Worm (Caenorhabditis elegans) whole organism, L4 larva: ENCODE data around the gene Y39H10B.2.

Experiments
- F37D6.2 ChIP-seq: sonication (generic microtip); optimal IDR thresholded peaks from 2 replicates; lab custom pipeline; 2016; ENCODE audit warnings: mild to moderate bottlenecking, missing genetic modification characterization, missing compliant biosample characterization
- T20F7.1 ChIP-seq: fragments of 200-800 bp; sonication (Bioruptor generic); optimal IDR thresholded peaks from 2 replicates; lab custom pipeline; 2018; ENCODE audit warnings: mild to moderate bottlenecking, missing genetic modification characterization, missing compliant biosample characterization
- Y5F2A.4 ChIP-seq: fragments of 200-800 bp; sonication (Bioruptor generic); optimal IDR thresholded peaks from 2 replicates; lab custom pipeline; 2018; ENCODE audit warnings: mild to moderate bottlenecking, missing genetic modification characterization, missing compliant biosample characterization
- aha-1 ChIP-seq: fragments of 150-350 bp; peaks from one replicate; lab custom pipeline; 2014; ENCODE audit warnings: missing biosample characterization, missing genetic modification characterization
- ctbp-1 ChIP-seq: fragments of 200-800 bp; sonication (Bioruptor generic); IDR thresholded peaks from 2 replicates; pipeline ENCODE4 v1.3.6; 2022; ENCODE audit warnings: missing genetic modification reagents, missing genetic modification characterization, missing compliant biosample characterization
- daf-19 ChIP-seq: fragments of 200-800 bp; sonication (Bioruptor generic); conservative IDR thresholded peaks from 2 replicates; pipeline ENCODE4 v1.3.6; 2022; ENCODE audit warnings: missing genetic modification characterization, missing compliant biosample characterization
- dmd-6 ChIP-seq: fragments of 200-800 bp; sonication (Bioruptor generic); IDR thresholded peaks from 2 replicates; pipeline ENCODE4 v1.3.6; 2022; ENCODE audit warnings: missing genetic modification reagents, missing genetic modification characterization, missing compliant biosample characterization
- dmd-8 ChIP-seq: fragments of 200-800 bp; sonication (Bioruptor generic); IDR thresholded peaks from 2 replicates; pipeline ENCODE4 v1.3.6; 2022; ENCODE audit warnings: missing genetic modification characterization, missing compliant biosample characterization
- fkh-10 ChIP-seq: fragments of 150-350 bp; optimal IDR thresholded peaks from 2 replicates; lab custom pipeline; 2014; ENCODE audit warnings: missing biosample characterization, missing genetic modification reagents, missing genetic modification characterization
- gei-8 ChIP-seq: fragments of 200-800 bp; sonication (Bioruptor generic); optimal IDR thresholded peaks from 2 replicates; lab custom pipeline; 2018; ENCODE audit warnings: mild to moderate bottlenecking, missing genetic modification characterization, missing compliant biosample characterization
- hif-1 ChIP-seq, 2 experiments: sonication (generic microtip); optimal IDR thresholded peaks; 2 replicates each; lab custom pipeline; 2016 to 2017; ENCODE audit warnings: missing compliant biosample characterization in 2 of 2, missing genetic modification characterization in 2 of 2, missing genetic modification reagents in 2 of 2, missing genotype in 2 of 2, mild to moderate bottlenecking in 1 of 2
- hlh-30 ChIP-seq: sonication (generic microtip); optimal IDR thresholded peaks from 2 replicates; lab custom pipeline; 2017; ENCODE audit warnings: antibody characterized with exemption, mild to moderate bottlenecking, missing genetic modification characterization, missing compliant biosample characterization; ENCODE audit not compliant: insufficient read depth
- hmg-1.1 ChIP-seq: fragments of 200-800 bp; sonication (Bioruptor generic); IDR thresholded peaks from 2 replicates; pipeline ENCODE4 v1.3.6; 2022; ENCODE audit warnings: missing genetic modification reagents, missing genetic modification characterization, missing compliant biosample characterization
- lin-1 ChIP-seq: fragments of 200-800 bp; sonication (Bioruptor generic); IDR thresholded peaks from 2 replicates; pipeline ENCODE4 v1.3.6; 2022; ENCODE audit warnings: missing genetic modification reagents, missing genetic modification characterization, missing compliant biosample characterization
- lin-13 ChIP-seq: fragments of 150-350 bp; optimal IDR thresholded peaks from 2 replicates; lab custom pipeline; 2014; ENCODE audit warnings: missing biosample characterization, missing genetic modification reagents, missing genetic modification characterization
- lir-3 ChIP-seq: sonication (generic microtip); optimal IDR thresholded peaks from 2 replicates; lab custom pipeline; 2016; ENCODE audit warnings: mild to moderate bottlenecking, missing genetic modification characterization, missing compliant biosample characterization
- lsy-2 ChIP-seq, 2 experiments: fragments of 150-350 bp in 1 of 2; sonication (generic microtip) in 1 of 2; optimal IDR thresholded peaks; 2 replicates each; lab custom pipeline; 2014 to 2017; ENCODE audit warnings: missing biosample characterization in 2 of 2, missing genetic modification characterization in 2 of 2
- madf-5 ChIP-seq, 2 experiments: fragments of 200-800 bp; sonication (Bioruptor generic); IDR thresholded peaks; 2 replicates each; pipeline ENCODE4 v1.3.6; 2022; ENCODE audit warnings: missing compliant biosample characterization in 2 of 2, missing genetic modification characterization in 2 of 2
- mdl-1 ChIP-seq, 2 experiments: fragments of 150-350 bp in 1 of 2; sonication (generic microtip) in 1 of 2; optimal IDR thresholded peaks; 2 replicates each; lab custom pipeline; 2014 to 2017; ENCODE audit warnings: missing biosample characterization in 2 of 2, missing genetic modification characterization in 2 of 2
- mep-1 ChIP-seq: fragments of 150-350 bp; sonication (generic microtip); optimal IDR thresholded peaks from 3 replicates; lab custom pipeline; 2014; ENCODE audit warnings: missing biosample characterization, missing genetic modification characterization
- mxl-3 ChIP-seq: fragments of 200-800 bp; sonication (Bioruptor generic); optimal IDR thresholded peaks from 2 replicates; lab custom pipeline; 2018; ENCODE audit warnings: mild to moderate bottlenecking, missing genetic modification characterization, missing compliant biosample characterization
- nhr-102 ChIP-seq: sonication (generic microtip); optimal IDR thresholded peaks from 2 replicates; lab custom pipeline; 2016; ENCODE audit warnings: mild to moderate bottlenecking, missing genetic modification characterization, moderate library complexity, missing compliant biosample characterization
- nhr-11 ChIP-seq: fragments of 150-350 bp; optimal IDR thresholded peaks from 2 replicates; lab custom pipeline; 2014; ENCODE audit warnings: missing biosample characterization, missing genetic modification characterization
- nhr-28 ChIP-seq: fragments of 150-350 bp; optimal IDR thresholded peaks from 2 replicates; lab custom pipeline; 2014; ENCODE audit warnings: missing biosample characterization, missing genetic modification characterization
- nhr-42 ChIP-seq: fragments of 200-800 bp; sonication (Bioruptor generic); IDR thresholded peaks from 2 replicates; pipeline ENCODE4 v1.3.6; 2022; ENCODE audit warnings: missing genetic modification characterization, missing compliant biosample characterization
- nhr-6 ChIP-seq: fragments of 150-350 bp; optimal IDR thresholded peaks from 2 replicates; lab custom pipeline; 2014; ENCODE audit warnings: missing biosample characterization, missing genetic modification characterization
- nhr-76 ChIP-seq: fragments of 150-350 bp; optimal IDR thresholded peaks from 2 replicates; lab custom pipeline; 2014; ENCODE audit warnings: missing biosample characterization, missing genetic modification characterization
- pha-4 ChIP-seq, 2 experiments: fragments of 150-350 bp in 1 of 2; fragments of 200-800 bp in 1 of 2; sonication (Bioruptor generic) in 1 of 2; IDR thresholded peaks in 1 of 2; optimal IDR thresholded peaks in 1 of 2; 2 replicates each; pipeline versions ENCODE4 v1.3.6 to Lab custom; 2014 to 2022; ENCODE audit warnings: missing genetic modification characterization in 2 of 2, missing genetic modification reagents in 2 of 2, missing biosample characterization in 1 of 2, missing compliant biosample characterization in 1 of 2
- php-3 ChIP-seq: fragments of 200-800 bp; sonication (Bioruptor generic); IDR thresholded peaks from 2 replicates; pipeline ENCODE4 v1.3.6; 2022; ENCODE audit warnings: missing genetic modification reagents, missing genetic modification characterization, missing compliant biosample characterization
- rbr-2 ChIP-seq: sonication (generic microtip); optimal IDR thresholded peaks from 2 replicates; lab custom pipeline; 2016; ENCODE audit warnings: missing genotype, missing genetic modification characterization, missing compliant biosample characterization
- saeg-2 ChIP-seq: fragments of 200-800 bp; sonication (Bioruptor generic); IDR thresholded peaks from 2 replicates; pipeline ENCODE4 v1.3.6; 2022; ENCODE audit warnings: missing genetic modification reagents, missing genetic modification characterization, missing compliant biosample characterization
- set-16 ChIP-seq: fragments of 200-800 bp; sonication (Bioruptor generic); IDR thresholded peaks from 2 replicates; pipeline ENCODE4 v1.3.6; 2022; ENCODE audit warnings: missing genetic modification reagents, missing genetic modification characterization, missing compliant biosample characterization
- tra-1 ChIP-seq: fragments of 200-800 bp; sonication (Bioruptor generic); IDR thresholded peaks from 2 replicates; pipeline ENCODE4 v1.3.6; 2022; ENCODE audit warnings: missing genetic modification reagents, missing genetic modification characterization, missing compliant biosample characterization
- unc-39 ChIP-seq: sonication (generic microtip); optimal IDR thresholded peaks from 2 replicates; lab custom pipeline; 2017; ENCODE audit warnings: missing biosample characterization, missing genetic modification characterization
- unc-62 ChIP-seq, 3 experiments: fragments of 150-350 bp in 1 of 3; sonication (generic microtip); optimal IDR thresholded peaks in 2 of 3; peaks in 1 of 3; 1 replicate in 1 of 3; 2 replicates in 2 of 3; lab custom pipeline; 2014 to 2017; ENCODE audit warnings: missing biosample characterization in 3 of 3, missing genetic modification characterization in 3 of 3, missing genetic modification reagents in 3 of 3, missing genotype in 1 of 3
- vab-7 ChIP-seq: fragments of 200-800 bp; sonication (Bioruptor generic); IDR thresholded peaks from 2 replicates; pipeline ENCODE4 v1.3.6; 2022; ENCODE audit warnings: missing genetic modification reagents, missing genetic modification characterization, missing compliant biosample characterization
- zfp-2 ChIP-seq: sonication (generic microtip); optimal IDR thresholded peaks from 2 replicates; lab custom pipeline; 2016; ENCODE audit warnings: mild to moderate bottlenecking, missing genetic modification characterization, missing compliant biosample characterization

Y39H10B.2 gene

DNA sequence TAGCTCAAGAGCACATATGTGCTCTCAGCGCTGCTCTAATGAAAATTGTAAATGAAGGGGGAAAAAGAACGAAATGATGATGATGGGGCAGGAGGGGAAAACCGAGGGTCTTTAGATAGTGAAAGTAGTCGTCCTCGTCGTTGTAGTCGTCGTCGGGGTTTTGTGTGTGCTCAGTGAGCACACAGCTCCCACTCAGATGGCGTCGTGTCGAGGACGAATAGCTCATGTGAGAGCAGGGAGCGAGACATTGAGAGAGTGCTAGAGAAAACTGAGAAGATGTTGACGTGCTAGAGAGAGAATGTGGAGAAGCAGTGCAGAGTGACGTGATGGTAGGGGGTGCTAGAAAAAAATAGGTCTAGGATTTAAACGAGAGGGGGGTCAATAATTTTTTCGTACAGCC, 49.2 kb downstream of the Y39H10B.2 start:
- TF ChIP-seq fkh-10 (GFP tag; lab: Kevin White, UChicago) (peak; percentile 61), nhr-11 (tag; lab: Kevin White, UChicago) (peak; percentile 14), hmg-1.1 (GFP tag; lab: Robert Waterston, UW) (peak; percentile 57; the same call in 1 of the 2 replicates), mxl-3 (GFP tag; lab: Kevin White, UChicago) (no peak), set-16 (0 out of 2 replicates have a peak, but pooled peaks have one; percentile 24), dmd-6 (peak; percentile 21; the same call in 1 of the 2 replicates), tra-1 (GFP tag; lab: Robert Waterston, UW) (no peak), mep-1 (tag; lab: Kevin White, UChicago) (peak; percentile 59), mdl-1 (tag; optimal IDR thresholded peaks at IDR 0.05; lab: Kevin White, UChicago) (peak in 1 of 2 experiments; percentile 48), ctbp-1 (GFP tag; lab: Robert Waterston, UW) (peak; percentile 47; the same call in 1 of the 2 replicates), nhr-28 (tag; lab: Kevin White, UChicago) (no peak), madf-5 (GFP tag; IDR thresholded peaks at IDR 0.05; lab: Robert Waterston, UW) (no peak), aha-1 (tag; lab: Kevin White, UChicago) (peak; percentile 99), F37D6.2 (tag; lab: Kevin White, UChicago) (peak; percentile 26), rbr-2 (tag; lab: Kevin White, UChicago) (peak; percentile 67), lsy-2 (tag; optimal IDR thresholded peaks at IDR 0.05; lab: Kevin White, UChicago) (peak in 1 of 2 experiments; percentile 68), nhr-6 (no peak), unc-62 (GFP tag; optimal IDR thresholded peaks at IDR 0.05 in 1 of 2; lab: Kevin White, UChicago) (peak in 1 of 2 experiments; percentile 99), unc-62 (tag; optimal IDR thresholded peaks at IDR 0.05; lab: Kevin White, UChicago) (no peak), vab-7 (GFP tag; lab: Robert Waterston, UW) (no peak), nhr-42 (no peak), hlh-30 (tag; lab: Kevin White, UChicago) (peak; percentile 65), hif-1 (tag; optimal IDR thresholded peaks at IDR 0.05; lab: Kevin White, UChicago) (peak in 1 of 2 experiments; percentile 26), Y5F2A.4 (GFP tag; lab: Kevin White, UChicago) (no peak)

- TF ChIP-seq mdl-1 (tag; optimal IDR thresholded peaks at IDR 0.05; lab: Kevin White, UChicago) (no peak), daf-19 (GFP tag; lab: Robert Waterston, UW) (no peak), unc-39 (tag; lab: Kevin White, UChicago) (no peak), mxl-3 (GFP tag; lab: Kevin White, UChicago) (no peak), unc-62 (GFP tag; optimal IDR thresholded peaks at IDR 0.05 in 1 of 2; lab: Kevin White, UChicago) (no peak), unc-62 (tag; optimal IDR thresholded peaks at IDR 0.05; lab: Kevin White, UChicago) (no peak), lin-13 (GFP tag; lab: Kevin White, UChicago) (no peak), lin-1 (no peak), tra-1 (GFP tag; lab: Robert Waterston, UW) (no peak), dmd-8 (GFP tag; lab: Robert Waterston, UW) (no peak), T20F7.1 (GFP tag; lab: Kevin White, UChicago) (no peak), lir-3 (no peak), saeg-2 (GFP tag; lab: Robert Waterston, UW) (no peak), zfp-2 (no peak), nhr-102 (tag; lab: Kevin White, UChicago) (no peak), php-3 (GFP tag; lab: Robert Waterston, UW) (no peak), gei-8 (no peak), nhr-11 (tag; lab: Kevin White, UChicago) (no peak), pha-4 (GFP tag; IDR thresholded peaks at IDR 0.05; lab: Robert Waterston, UW) (no peak), pha-4 (tag; optimal IDR thresholded peaks at IDR 0.05; lab: Kevin White, UChicago) (no peak), nhr-76 (tag; lab: Kevin White, UChicago) (no peak)
- TF ChIP-seq, all 104 proteins: peak for 0
Measured at ce11 chrV:3718507-3718906, 49.9 kb downstream of the Y39H10B.2 start.
